Fruit fly (Drosophila melanogaster): ENCODE measurements around the gene Sc2.

DNA sequence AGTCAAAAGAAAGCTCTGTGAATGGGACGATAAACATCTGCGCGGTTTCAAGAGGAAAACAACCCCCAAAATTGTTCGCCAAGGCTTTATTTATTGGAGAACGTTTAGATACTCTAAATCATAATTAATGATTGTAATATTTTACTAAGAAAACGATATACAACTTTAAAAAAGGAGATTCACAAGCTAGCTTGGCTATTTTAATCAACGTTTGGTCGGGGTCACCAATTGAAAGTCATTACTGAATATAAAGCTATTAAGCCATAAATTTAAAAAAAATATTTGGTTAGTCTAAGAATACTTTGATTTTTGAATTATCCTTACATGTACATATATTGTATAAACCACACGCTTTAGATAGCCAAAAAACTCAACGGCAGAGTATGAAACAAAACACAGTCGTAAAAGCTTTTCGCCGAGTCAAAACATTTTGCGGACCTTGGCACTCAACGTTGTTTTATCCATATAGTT lies 11.1 kb upstream of the Sc2 start, which contains the start of gene Fie:
- no peak for TF ChIP-seq psq (optimal IDR thresholded peaks at IDR 0.05)
- TF ChIP-seq Dll (optimal IDR thresholded peaks at IDR 0.05), result no peak
- no peak for TF ChIP-seq usp (GFP tag; optimal IDR thresholded peaks at IDR 0.05)
- TF ChIP-seq CG8478 (optimal IDR thresholded peaks at IDR 0.05), result no peak
- no peak for TF ChIP-seq pan (optimal IDR thresholded peaks at IDR 0.05)
- TF ChIP-seq EcR (GFP tag; optimal IDR thresholded peaks at IDR 0.05), result no peak
